Worm (Caenorhabditis elegans): ENCODE data around the gene F38B6.6.
A peak's percentile ranks its signal among the peaks of the same experiment; 100 is the strongest.

Gene F38B6.6

DNA sequence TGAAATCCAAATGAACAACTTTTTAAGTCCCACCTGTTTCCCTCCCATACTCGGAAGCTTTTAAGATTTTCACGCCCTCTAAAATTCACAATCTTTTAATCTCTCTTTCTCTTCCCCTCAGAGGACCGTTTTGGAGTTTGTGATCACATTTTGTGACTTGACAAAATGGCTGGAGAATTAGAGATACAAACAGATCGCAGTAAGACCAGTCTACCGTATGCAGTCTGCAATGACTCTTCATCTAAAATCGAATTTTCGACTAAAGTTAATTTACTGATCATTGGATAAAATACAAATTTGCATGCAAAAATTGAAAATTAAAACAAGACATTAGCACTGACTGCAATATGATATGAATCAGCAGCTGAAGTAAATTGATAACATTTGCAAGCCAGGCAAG is 48.4 kb downstream of the F38B6.6 start:
- TF ChIP-seq fos-1 (tag; optimal IDR thresholded peaks at IDR 0.05): no peak
- no peak for TF ChIP-seq sma-9 (GFP tag; optimal IDR thresholded peaks at IDR 0.05)
- no peak for TF ChIP-seq sma-9 (tag; optimal IDR thresholded peaks at IDR 0.05)
- TF ChIP-seq F13H6.1 (tag; optimal IDR thresholded peaks at IDR 0.05): no peak
- TF ChIP-seq nhr-10 (tag; optimal IDR thresholded peaks at IDR 0.05): no peak
- TF ChIP-seq snpc-4 (tag; optimal IDR thresholded peaks at IDR 0.05): no peak
- no peak for TF ChIP-seq ceh-82 (tag; optimal IDR thresholded peaks at IDR 0.05)
- no peak for TF ChIP-seq C34F6.9 (tag; optimal IDR thresholded peaks at IDR 0.05)
- TF ChIP-seq ztf-4 (tag; optimal IDR thresholded peaks at IDR 0.05): no peak
- TF ChIP-seq aly-2 (tag; optimal IDR thresholded peaks at IDR 0.05): no peak
- TF ChIP-seq elt-1 (tag; optimal IDR thresholded peaks at IDR 0.05): no peak
- TF ChIP-seq unc-62 (GFP tag; optimal IDR thresholded peaks at IDR 0.05): no peak
- no peak for TF ChIP-seq egl-27 (tag; optimal IDR thresholded peaks at IDR 0.05)
- no peak for TF ChIP-seq ceh-16 (tag; optimal IDR thresholded peaks at IDR 0.05)
- TF ChIP-seq nhr-6 (tag; optimal IDR thresholded peaks at IDR 0.05): no peak
- TF ChIP-seq nhr-129 (tag; optimal IDR thresholded peaks at IDR 0.05): peak; percentile 24
- TF ChIP-seq nhr-23 (tag; optimal IDR thresholded peaks at IDR 0.05): no peak
- TF ChIP-seq nhr-237 (tag; optimal IDR thresholded peaks at IDR 0.05): no peak
- TF ChIP-seq lsy-2 (tag; optimal IDR thresholded peaks at IDR 0.05): peak in 1 of 2 experiments; percentile 54
- no peak for TF ChIP-seq lin-11 (tag; optimal IDR thresholded peaks at IDR 0.05)
- no peak for TF ChIP-seq unc-55 (GFP tag; optimal IDR thresholded peaks at IDR 0.05)
- no peak for TF ChIP-seq Y55F3AM.14 (GFP tag; optimal IDR thresholded peaks at IDR 0.05)
- no peak for TF ChIP-seq ztf-11 (tag; optimal IDR thresholded peaks at IDR 0.05)
- no peak for TF ChIP-seq mbf-1 (tag; optimal IDR thresholded peaks at IDR 0.05)
- no peak for TF ChIP-seq dmd-4 (tag; optimal IDR thresholded peaks at IDR 0.05)
- peak; percentile 21 for TF ChIP-seq lin-13 (GFP tag; optimal IDR thresholded peaks at IDR 0.05)
- TF ChIP-seq R02D3.7 (tag; optimal IDR thresholded peaks at IDR 0.05): no peak
- no peak for TF ChIP-seq gmeb-1 (tag; optimal IDR thresholded peaks at IDR 0.05)
- no peak for TF ChIP-seq nhr-77 (tag; optimal IDR thresholded peaks at IDR 0.05)
- TF ChIP-seq crh-2 (tag; optimal IDR thresholded peaks at IDR 0.05): peak; percentile 28
- TF ChIP-seq nhr-21 (tag; optimal IDR thresholded peaks at IDR 0.05): no peak
- TF ChIP-seq mdl-1 (tag; optimal IDR thresholded peaks at IDR 0.05): no peak
- TF ChIP-seq peb-1 (tag; optimal IDR thresholded peaks at IDR 0.05): no peak
- no peak for TF ChIP-seq elt-3 (tag; optimal IDR thresholded peaks at IDR 0.05)
- TF ChIP-seq ama-1 (optimal IDR thresholded peaks at IDR 0.05): no peak
- no peak for TF ChIP-seq ZK546.5 (tag; optimal IDR thresholded peaks at IDR 0.05)
- no peak for TF ChIP-seq sem-4 (tag; optimal IDR thresholded peaks at IDR 0.05)
- TF ChIP-seq nhr-25 (tag; optimal IDR thresholded peaks at IDR 0.05): peak; percentile 7
- no peak for TF ChIP-seq ztf-1 (GFP tag; conservative IDR thresholded peaks at IDR 0.05)
- TF ChIP-seq nhr-11 (tag; optimal IDR thresholded peaks at IDR 0.05): no peak

DNA sequence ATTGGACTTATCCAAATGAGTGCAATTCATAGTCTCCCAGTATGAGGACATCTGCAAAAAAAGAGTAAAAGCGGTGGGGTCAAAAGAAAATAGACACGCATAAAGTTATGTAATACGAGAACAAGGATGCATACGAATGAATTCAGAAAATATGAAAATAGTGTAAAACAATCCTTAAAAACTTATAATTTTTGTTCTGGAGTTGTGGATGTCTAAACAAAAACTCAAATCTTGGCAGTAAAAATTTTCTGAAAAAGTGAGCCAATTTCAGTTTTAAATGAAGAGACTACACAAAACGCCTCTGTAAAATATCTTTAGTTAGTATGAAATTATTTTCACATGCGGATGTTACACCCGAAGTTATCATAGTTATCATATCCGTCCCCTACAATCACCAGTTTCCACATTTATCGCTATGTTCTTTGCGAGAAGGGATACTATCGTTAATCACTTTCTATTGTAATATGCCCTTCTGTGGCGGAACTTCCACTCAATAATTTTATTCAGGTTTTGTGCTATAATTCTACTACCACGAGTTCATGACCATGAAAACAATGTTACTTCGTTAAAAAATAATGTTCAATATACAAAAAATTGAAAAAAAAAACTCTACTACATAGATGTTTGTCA is 49.2 kb downstream of the F38B6.6 start, which contains the start of gene nhr-120:
Gene nhr-120 (minus strand): TSS at position 51 of the 630 bp plus-strand sequence.
- no peak for TF ChIP-seq aly-2 (tag; optimal IDR thresholded peaks at IDR 0.05)
- TF ChIP-seq ztf-4 (tag; optimal IDR thresholded peaks at IDR 0.05): no peak
- no peak for TF ChIP-seq nhr-77 (tag; optimal IDR thresholded peaks at IDR 0.05)
- TF ChIP-seq nhr-25 (tag; optimal IDR thresholded peaks at IDR 0.05): peak; percentile 5
- TF ChIP-seq ztf-1 (GFP tag; conservative IDR thresholded peaks at IDR 0.05): no peak
- peak; percentile 48 for TF ChIP-seq sma-9 (GFP tag; optimal IDR thresholded peaks at IDR 0.05)
- no peak for TF ChIP-seq sma-9 (tag; optimal IDR thresholded peaks at IDR 0.05)
- TF ChIP-seq blmp-1 (tag; optimal IDR thresholded peaks at IDR 0.05; ENCODE audit: insufficient read depth): peak; percentile 19
- no peak for TF ChIP-seq mab-5 (tag; optimal IDR thresholded peaks at IDR 0.05)
- no peak for TF ChIP-seq zag-1 (tag; optimal IDR thresholded peaks at IDR 0.05)
- TF ChIP-seq mbf-1 (tag; optimal IDR thresholded peaks at IDR 0.05): no peak
